Worm (Caenorhabditis elegans): ENCODE measurements around the gene Y39F10C.3.

- TF ChIP-seq flt-1 (GFP tag; IDR thresholded peaks at IDR 0.05) (no peak), pes-1 (GFP tag; IDR thresholded peaks at IDR 0.05) (no peak), hnd-1 (tag; optimal IDR thresholded peaks at IDR 0.05) (no peak), hmbx-1 (tag; optimal IDR thresholded peaks at IDR 0.05) (no peak), ets-7 (tag; optimal IDR thresholded peaks at IDR 0.05) (no peak), tra-4 (tag; optimal IDR thresholded peaks at IDR 0.05) (no peak), tbx-11 (GFP tag; IDR thresholded peaks at IDR 0.05) (no peak)
Observed at ce11 chrII:683467-683866, 9.3 kb downstream of the Y39F10C.3 start, which contains the start of gene T02H6.6.

Data from whole organism, early embryonic.